Fruit fly (Drosophila melanogaster): ENCODE measurements around the gene yip7.

Gene yip7

dm6 chr3L:6071454-6072189, 36.6 kb downstream of the yip7 start, which contains the start of gene CG6602 (continued):
- TF ChIP-seq btn (GFP tag; optimal IDR thresholded peaks at IDR 0.05) (no peak), slp2 (GFP tag; optimal IDR thresholded peaks at IDR 0.05) (peak; percentile 53), CG13123 (GFP tag; optimal IDR thresholded peaks at IDR 0.05) (peak; percentile 12), CG6791 (GFP tag; IDR thresholded peaks at IDR 0.05; ENCODE audit: partially characterized antibody) (no peak), usp (GFP tag; optimal IDR thresholded peaks at IDR 0.05) (no peak), br (optimal IDR thresholded peaks at IDR 0.05) (no peak), nerfin-2 (GFP tag; IDR thresholded peaks at IDR 0.05; ENCODE audit: partially characterized antibody) (no peak), Dip3 (GFP tag; optimal IDR thresholded peaks at IDR 0.05) (peak; percentile 50), sisA (GFP tag; IDR thresholded peaks at IDR 0.05) (peak; percentile 56; the same call in 1 of the 2 replicates), CG10147 (GFP tag; optimal IDR thresholded peaks at IDR 0.05) (peak; percentile 70), Bteb2 (GFP tag; optimal IDR thresholded peaks at IDR 0.05) (peak; percentile 5), CG14860 (GFP tag; IDR thresholded peaks at IDR 0.05; ENCODE audit: partially characterized antibody) (no peak), CG4328 (GFP tag; optimal IDR thresholded peaks at IDR 0.05) (peak; percentile 77), CG11696 (GFP tag; IDR thresholded peaks at IDR 0.05) (0 out of 2 replicates have a peak, but pooled peaks have one; percentile 49), CG7987 (GFP tag; optimal IDR thresholded peaks at IDR 0.05) (peak; percentile 91), hbn (GFP tag; IDR thresholded peaks at IDR 0.05; ENCODE audit: partially characterized antibody) (no peak), lola (GFP tag; optimal IDR thresholded peaks at IDR 0.05) (no peak), ranshi (GFP tag; IDR thresholded peaks at IDR 0.05) (peak; percentile 83), tna (GFP tag; IDR thresholded peaks at IDR 0.05; ENCODE audit: partially characterized antibody) (no peak), CG9797 (GFP tag; optimal IDR thresholded peaks at IDR 0.05) (no peak), chm (GFP tag; IDR thresholded peaks at IDR 0.05) (peak; percentile 76), CG14710 (tag; optimal IDR thresholded peaks at IDR 0.05) (peak; percentile 75), CG34422 (GFP tag; IDR thresholded peaks at IDR 0.05) (peak; percentile 81), CG9727 (GFP tag; optimal IDR thresholded peaks at IDR 0.05) (peak; percentile 54), bbx (GFP tag; IDR thresholded peaks at IDR 0.05; ENCODE audit: partially characterized antibody) (no peak), CG9876 (GFP tag; optimal IDR thresholded peaks at IDR 0.05) (peak; percentile 78), psq (GFP tag; optimal IDR thresholded peaks at IDR 0.05) (no peak), Ravus (GFP tag; IDR thresholded peaks at IDR 0.05) (peak; percentile 18; the same call in 1 of the 2 replicates), CG14050 (GFP tag; IDR thresholded peaks at IDR 0.05) (peak; percentile 66), CG43689 (GFP tag; IDR thresholded peaks at IDR 0.05) (peak; percentile 5; the same call in 1 of the 2 replicates), B-H1 (GFP tag; IDR thresholded peaks at IDR 0.05) (peak; percentile 65), CG33557 (GFP tag; optimal IDR thresholded peaks at IDR 0.05) (peak; percentile 33), CG11723 (GFP tag; optimal IDR thresholded peaks at IDR 0.05) (peak; percentile 42), CG13894 (tag; optimal IDR thresholded peaks at IDR 0.05) (peak; percentile 37), unpg (GFP tag; optimal IDR thresholded peaks at IDR 0.05) (peak; percentile 59), Awh (GFP tag; IDR thresholded peaks at IDR 0.05) (peak; percentile 34; the same call in 1 of the 2 replicates), dpn (GFP tag; optimal IDR thresholded peaks at IDR 0.05) (peak; percentile 32 to 76), CG6254 (GFP tag; optimal IDR thresholded peaks at IDR 0.05) (peak; percentile 44), CG15073 (GFP tag; optimal IDR thresholded peaks at IDR 0.05) (no peak), CG11085 (GFP tag; IDR thresholded peaks at IDR 0.05) (peak; percentile 87), az2 (GFP tag; optimal IDR thresholded peaks at IDR 0.05) (peak; percentile 45), Hey (tag; optimal IDR thresholded peaks at IDR 0.05) (no peak), Rfx (GFP tag; IDR thresholded peaks at IDR 0.05) (peak; percentile 89), Bgb (GFP tag; IDR thresholded peaks at IDR 0.05; ENCODE audit: partially characterized antibody) (no peak), CG2678 (tag; optimal IDR thresholded peaks at IDR 0.05) (no peak), CG7372 (GFP tag; IDR thresholded peaks at IDR 0.05) (peak; percentile 80), peb (GFP tag; IDR thresholded peaks at IDR 0.05) (no peak; the same call in 1 of the 2 replicates), kay (GFP tag; optimal IDR thresholded peaks at IDR 0.05) (no peak), Nf-YB (GFP tag; optimal IDR thresholded peaks at IDR 0.05) (no peak)
